Fruit fly (Drosophila melanogaster) whole organism, adult: ENCODE measurements around the gene GstT4.

Experiments
- CG11617 ChIP-seq: fragments of 200-800 bp; sonication (Bioruptor generic); optimal IDR thresholded peaks from 2 replicates; lab custom pipeline; 2017; ENCODE audit warnings: mild to moderate bottlenecking, missing biosample characterization, missing genetic modification reagents, missing genetic modification characterization
- CG12768 ChIP-seq: fragments of 200-800 bp; sonication (Bioruptor generic); optimal IDR thresholded peaks from 2 replicates; lab custom pipeline; 2017; ENCODE audit warnings: missing biosample characterization, missing genetic modification characterization, mild to moderate bottlenecking, moderate library complexity, missing genetic modification reagents
- CG14711 ChIP-seq: fragments of 200-800 bp; sonication (Bioruptor generic); optimal IDR thresholded peaks from 2 replicates; lab custom pipeline; 2018; ENCODE audit warnings: missing biosample characterization, mild to moderate bottlenecking, missing genetic modification characterization, moderate library complexity
- CG1620 ChIP-seq: fragments of 200-800 bp; sonication (Bioruptor generic); optimal IDR thresholded peaks from 2 replicates; lab custom pipeline; 2016; ENCODE audit warnings: missing biosample characterization, missing genetic modification characterization
- CG33017 ChIP-seq: fragments of 200-800 bp; sonication (Bioruptor generic); optimal IDR thresholded peaks from 2 replicates; lab custom pipeline; 2018; ENCODE audit warnings: missing biosample characterization, mild to moderate bottlenecking, missing genetic modification characterization, moderate library complexity
- CG5204 ChIP-seq: fragments of 200-800 bp; sonication (Bioruptor generic); optimal IDR thresholded peaks from 2 replicates; lab custom pipeline; 2016; ENCODE audit warnings: missing biosample characterization, missing genetic modification characterization
- CG7045 ChIP-seq: fragments of 200-800 bp; sonication (Bioruptor generic); optimal IDR thresholded peaks from 2 replicates; lab custom pipeline; 2017; ENCODE audit warnings: missing biosample characterization, mild to moderate bottlenecking, missing genetic modification characterization
- CG7101 ChIP-seq: fragments of 200-800 bp; sonication (Bioruptor generic); optimal IDR thresholded peaks from 2 replicates; lab custom pipeline; 2018; ENCODE audit warnings: missing biosample characterization, mild to moderate bottlenecking, missing genetic modification characterization, moderate library complexity
- Clk ChIP-seq: fragments of 200-800 bp; sonication (Bioruptor generic); optimal IDR thresholded peaks from 2 replicates; lab custom pipeline; 2017; ENCODE audit warnings: missing biosample characterization, missing genetic modification characterization
- Crg-1 ChIP-seq: fragments of 200-800 bp; sonication (Bioruptor generic); optimal IDR thresholded peaks from 2 replicates; lab custom pipeline; 2016; ENCODE audit warnings: missing biosample characterization, missing genetic modification characterization
- Hr96 ChIP-seq: fragments of 200-800 bp; sonication (Bioruptor generic); optimal IDR thresholded peaks from 2 replicates; lab custom pipeline; 2016; ENCODE audit warnings: missing biosample characterization, missing genetic modification characterization
- Mnt ChIP-seq: fragments of 200-800 bp; sonication (Bioruptor generic); optimal IDR thresholded peaks from 2 replicates; lab custom pipeline; 2016; ENCODE audit warnings: missing biosample characterization, mild to moderate bottlenecking, missing genetic modification characterization
- bab1 ChIP-seq: fragments of 200-800 bp; sonication (Bioruptor generic); optimal IDR thresholded peaks from 3 replicates; lab custom pipeline; 2019; ENCODE audit warnings: missing biosample characterization, mild to moderate bottlenecking, missing genetic modification characterization, moderate library complexity
- cic ChIP-seq: fragments of 200-800 bp; sonication (Bioruptor generic); optimal IDR thresholded peaks from 2 replicates; lab custom pipeline; 2017; ENCODE audit warnings: missing biosample characterization, mild to moderate bottlenecking, missing genetic modification characterization, moderate library complexity
- cnc ChIP-seq, 2 experiments: fragments of >200 bp; optimal IDR thresholded peaks; 2 replicates each; lab custom pipeline; 2017
- kay ChIP-seq: fragments of 200-800 bp; sonication (Bioruptor generic); peaks from one replicate; lab custom pipeline; 2016; ENCODE audit warnings: missing biosample characterization, missing genetic modification characterization, borderline replicate concordance
- ovo ChIP-seq: fragments of 200-800 bp; sonication (Bioruptor generic); optimal IDR thresholded peaks from 2 replicates; lab custom pipeline; 2016; ENCODE audit warnings: missing biosample characterization, missing genetic modification characterization
- pad ChIP-seq: fragments of 200-800 bp; sonication (Bioruptor generic); optimal IDR thresholded peaks from 3 replicates; lab custom pipeline; 2017; ENCODE audit warnings: missing biosample characterization, missing genetic modification characterization, mild to moderate bottlenecking, moderate library complexity, missing genetic modification reagents
- tj ChIP-seq: fragments of 200-800 bp; sonication (Bioruptor generic); optimal IDR thresholded peaks from 3 replicates; lab custom pipeline; 2017; ENCODE audit warnings: missing biosample characterization, mild to moderate bottlenecking, missing genetic modification characterization, moderate library complexity
- toe ChIP-seq: fragments of 200-800 bp; sonication (Bioruptor generic); optimal IDR thresholded peaks from 2 replicates; lab custom pipeline; 2016; ENCODE audit warnings: missing biosample characterization, missing genetic modification characterization

The GstT4 gene

dm6 chrX:13403962-13404830 is at the start of gene GstT4:
Gene GstT4, plus strand, starts transcription at chrX:13404749.
- peak; percentile 70 for TF ChIP-seq Mnt
- peak; percentile 20 for TF ChIP-seq Clk (GFP tag; lab: Kevin White, UChicago)
- peak; percentile 26 for TF ChIP-seq Crg-1 (GFP tag; lab: Kevin White, UChicago)
- peak; percentile 24 for TF ChIP-seq CG33017
- TF ChIP-seq CG7045 (GFP tag; lab: Kevin White, UChicago), result peak; percentile 7
- peak; percentile 40 for TF ChIP-seq CG1620 (GFP tag; lab: Kevin White, UChicago)
- no peak for TF ChIP-seq pad (GFP tag; lab: Kevin White, UChicago)
- TF ChIP-seq cic (GFP tag; lab: Kevin White, UChicago), result peak; percentile 90
- TF ChIP-seq CG14711 (tag; lab: Kevin White, UChicago), result peak; percentile 51
- TF ChIP-seq CG5204 (GFP tag; lab: Kevin White, UChicago), result peak; percentile 47
- TF ChIP-seq bab1 (GFP tag; lab: Kevin White, UChicago), result peak; percentile 24
- TF ChIP-seq tj (GFP tag; lab: Kevin White, UChicago), result peak; percentile 36
- peak; percentile 67 for TF ChIP-seq ovo (GFP tag; lab: Kevin White, UChicago)
- peak; percentile 40 for TF ChIP-seq CG7101 (tag; lab: Kevin White, UChicago)
- peak; percentile 43 for TF ChIP-seq CG11617 (GFP tag; lab: Kevin White, UChicago)
- TF ChIP-seq cnc (optimal IDR thresholded peaks at IDR 0.05; lab: Kevin White, UChicago), result no peak
- TF ChIP-seq Hr96, result peak; percentile 85
- no peak for TF ChIP-seq kay (GFP tag; lab: Kevin White, UChicago)
- peak; percentile 68 for TF ChIP-seq CG12768 (GFP tag; lab: Kevin White, UChicago)
- TF ChIP-seq toe, result peak; percentile 37

- TF ChIP-seq pad (GFP tag; lab: Kevin White, UChicago) (peak; percentile 96), CG12768 (GFP tag; lab: Kevin White, UChicago) (no peak), CG1620 (GFP tag; lab: Kevin White, UChicago) (no peak), Mnt (no peak), tj (GFP tag; lab: Kevin White, UChicago) (no peak)
Observed at dm6 chrX:13358240-13358799, 46.2 kb upstream of the GstT4 start.

dm6 chrX:13358948-13359347 is 45.6 kb upstream of the GstT4 start, which contains the start of gene Syt12:
Gene Syt12, plus strand, starts transcription at chrX:13359248.
- no peak for TF ChIP-seq Mnt
- TF ChIP-seq pad (GFP tag; lab: Kevin White, UChicago), result no peak
- TF ChIP-seq kay (GFP tag; lab: Kevin White, UChicago), result no peak

dm6 chrX:13368149-13368548 is 36.4 kb upstream of the GstT4 start, which contains the start of gene dmrt11E:
Gene dmrt11E, plus strand, starts transcription at chrX:13368191.
- TF ChIP-seq bab1 (GFP tag; lab: Kevin White, UChicago) (no peak), CG33017 (no peak), ovo (GFP tag; lab: Kevin White, UChicago) (no peak), pad (GFP tag; lab: Kevin White, UChicago) (no peak), tj (GFP tag; lab: Kevin White, UChicago) (no peak), CG7101 (tag; lab: Kevin White, UChicago) (no peak), CG7045 (GFP tag; lab: Kevin White, UChicago) (no peak), Clk (GFP tag; lab: Kevin White, UChicago) (no peak), kay (GFP tag; lab: Kevin White, UChicago) (no peak), Crg-1 (GFP tag; lab: Kevin White, UChicago) (no peak), toe (no peak), CG5204 (GFP tag; lab: Kevin White, UChicago) (no peak), Mnt (no peak), Hr96 (no peak), CG14711 (tag; lab: Kevin White, UChicago) (no peak), CG12768 (GFP tag; lab: Kevin White, UChicago) (no peak)

dm6 chrX:13369438-13369837 is 35.1 kb upstream of the GstT4 start:
- TF ChIP-seq bab1 (GFP tag; lab: Kevin White, UChicago), result no peak
- TF ChIP-seq CG14711 (tag; lab: Kevin White, UChicago), result no peak
- no peak for TF ChIP-seq CG11617 (GFP tag; lab: Kevin White, UChicago)
- TF ChIP-seq CG33017, result no peak
- TF ChIP-seq tj (GFP tag; lab: Kevin White, UChicago), result no peak
- TF ChIP-seq CG12768 (GFP tag; lab: Kevin White, UChicago), result no peak
- TF ChIP-seq kay (GFP tag; lab: Kevin White, UChicago), result no peak
- no peak for TF ChIP-seq Mnt
- no peak for TF ChIP-seq cic (GFP tag; lab: Kevin White, UChicago)
- no peak for TF ChIP-seq CG1620 (GFP tag; lab: Kevin White, UChicago)
- no peak for TF ChIP-seq CG5204 (GFP tag; lab: Kevin White, UChicago)
- TF ChIP-seq CG7101 (tag; lab: Kevin White, UChicago), result no peak
- no peak for TF ChIP-seq ovo (GFP tag; lab: Kevin White, UChicago)
- TF ChIP-seq toe, result no peak
- no peak for TF ChIP-seq CG7045 (GFP tag; lab: Kevin White, UChicago)
- no peak for TF ChIP-seq cnc (optimal IDR thresholded peaks at IDR 0.05; lab: Kevin White, UChicago)
- TF ChIP-seq Crg-1 (GFP tag; lab: Kevin White, UChicago), result no peak
- no peak for TF ChIP-seq Hr96
- TF ChIP-seq pad (GFP tag; lab: Kevin White, UChicago), result no peak
- no peak for TF ChIP-seq Clk (GFP tag; lab: Kevin White, UChicago)
